Fruit fly (Drosophila melanogaster): ENCODE measurements around the gene hog.

DNA sequence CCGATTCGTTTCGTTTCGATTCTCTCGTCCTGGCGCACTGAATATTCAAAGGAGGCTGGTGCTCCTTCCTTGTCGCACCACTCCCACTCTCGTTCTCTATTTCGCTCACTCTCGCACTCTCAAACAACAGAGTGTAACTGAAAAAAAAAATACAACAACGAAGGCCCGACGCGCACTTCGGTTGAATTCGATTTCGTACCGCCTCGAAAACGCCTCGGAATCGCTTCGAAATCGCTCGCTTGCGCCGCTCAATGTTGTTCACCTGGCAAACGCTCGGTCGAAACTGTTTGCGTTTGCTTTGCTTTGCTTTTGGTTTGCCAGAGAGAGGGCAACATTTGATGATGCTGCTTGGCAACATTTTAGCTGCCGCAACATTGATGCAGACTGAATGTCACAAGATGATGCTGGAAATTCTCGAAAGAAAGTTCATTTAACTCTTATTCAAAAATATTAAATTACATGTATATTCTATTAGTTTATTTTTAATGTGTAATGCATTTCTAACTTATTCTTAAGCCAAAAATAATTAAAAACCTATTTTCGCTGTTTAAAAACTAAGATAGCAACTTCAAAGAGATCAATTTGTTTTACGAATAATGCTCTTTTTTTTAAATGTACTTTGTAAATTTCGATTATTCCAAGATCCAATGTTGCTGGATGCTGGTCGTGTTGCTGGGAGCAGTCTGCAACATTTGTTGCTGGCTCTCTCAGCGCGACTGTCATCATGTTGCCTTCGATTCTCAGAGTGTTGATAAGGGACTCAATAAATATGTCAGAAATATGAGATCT is 30.5 kb upstream of the hog start, which contains the start of gene NetB:
- TF ChIP-seq psq (optimal IDR thresholded peaks at IDR 0.05) (no peak), pan (optimal IDR thresholded peaks at IDR 0.05) (no peak), usp (GFP tag; optimal IDR thresholded peaks at IDR 0.05) (no peak), Dll (optimal IDR thresholded peaks at IDR 0.05) (no peak), CG8478 (optimal IDR thresholded peaks at IDR 0.05) (no peak)

Measured in whole organism.